Worm (Caenorhabditis elegans) whole organism, mixed stage, embryonic: ENCODE measurements around the gene Y54G2A.40.

ENCODE experiments used
- M03D4.4 ChIP-seq: sonication (generic microtip); optimal IDR thresholded peaks from 2 replicates; lab custom pipeline; 2017; ENCODE audit warnings: mild to moderate bottlenecking, missing genetic modification characterization, missing compliant biosample characterization
- bed-3 ChIP-seq: fragments of 200-800 bp; sonication (Bioruptor generic); optimal IDR thresholded peaks from 3 replicates; lab custom pipeline; 2018; ENCODE audit warnings: mild to moderate bottlenecking, missing genetic modification characterization, moderate library complexity, missing compliant biosample characterization
- blmp-1 ChIP-seq: fragments of 150-350 bp; optimal IDR thresholded peaks from 2 replicates; lab custom pipeline; 2014; ENCODE audit warnings: missing biosample characterization, missing genetic modification characterization
- ceh-39 ChIP-seq: fragments of 150-350 bp; optimal IDR thresholded peaks from 2 replicates; lab custom pipeline; 2014; ENCODE audit warnings: missing biosample characterization, missing genetic modification characterization
- ceh-43 ChIP-seq: fragments of 200-800 bp; sonication (Bioruptor generic); optimal IDR thresholded peaks from 2 replicates; lab custom pipeline; 2018; ENCODE audit warnings: mild to moderate bottlenecking, missing genetic modification characterization, moderate library complexity, missing compliant biosample characterization
- cnd-1 ChIP-seq: fragments of 200-800 bp; sonication (Bioruptor generic); optimal IDR thresholded peaks from 2 replicates; lab custom pipeline; 2018; ENCODE audit warnings: mild to moderate bottlenecking, missing genetic modification characterization, missing compliant biosample characterization
- elt-1 ChIP-seq: sonication (generic microtip); optimal IDR thresholded peaks from 2 replicates; lab custom pipeline; 2017; ENCODE audit warnings: missing genetic modification characterization, mild to moderate bottlenecking, missing compliant biosample characterization, antibody characterized with exemption, moderate library complexity, borderline replicate concordance; ENCODE audit not compliant: insufficient read depth
- elt-3 ChIP-seq: fragments of 150-350 bp; optimal IDR thresholded peaks from 2 replicates; lab custom pipeline; 2014; ENCODE audit warnings: missing biosample characterization, missing genetic modification characterization
- flh-1 ChIP-seq: fragments of 200-800 bp; sonication (Bioruptor generic); optimal IDR thresholded peaks from 2 replicates; lab custom pipeline; 2018; ENCODE audit warnings: mild to moderate bottlenecking, missing genetic modification characterization, moderate library complexity, missing compliant biosample characterization
- ham-2 ChIP-seq: fragments of 200-800 bp; sonication (Bioruptor generic); optimal IDR thresholded peaks from 2 replicates; lab custom pipeline; 2018; ENCODE audit warnings: mild to moderate bottlenecking, missing genetic modification characterization, missing compliant biosample characterization
- hlh-1 ChIP-seq: fragments of 150-350 bp; optimal IDR thresholded peaks from 2 replicates; lab custom pipeline; 2014; ENCODE audit warnings: missing biosample characterization, missing genetic modification reagents, missing genetic modification characterization
- lin-13 ChIP-seq: fragments of 150-350 bp; optimal IDR thresholded peaks from 2 replicates; lab custom pipeline; 2014; ENCODE audit warnings: missing biosample characterization, missing genetic modification characterization
- lin-32 ChIP-seq: fragments of 200-800 bp; sonication (Bioruptor generic); optimal IDR thresholded peaks from 2 replicates; lab custom pipeline; 2018; ENCODE audit warnings: mild to moderate bottlenecking, missing genetic modification characterization, missing compliant biosample characterization
- mab-5 ChIP-seq: fragments of 150-350 bp; optimal IDR thresholded peaks from 2 replicates; lab custom pipeline; 2014; ENCODE audit warnings: missing biosample characterization, missing genetic modification characterization
- mep-1 ChIP-seq: fragments of 150-350 bp; optimal IDR thresholded peaks from 2 replicates; lab custom pipeline; 2017; ENCODE audit warnings: missing biosample characterization, missing genetic modification reagents, missing genetic modification characterization, inconsistent platforms
- mls-2 ChIP-seq: sonication (generic microtip); optimal IDR thresholded peaks from 2 replicates; lab custom pipeline; 2016; ENCODE audit warnings: mild to moderate bottlenecking, missing genetic modification characterization, moderate library complexity, missing compliant biosample characterization
- nhr-12 ChIP-seq: fragments of 150-350 bp; optimal IDR thresholded peaks from 2 replicates; lab custom pipeline; 2014; ENCODE audit warnings: missing biosample characterization, missing genetic modification characterization
- nhr-2 ChIP-seq: fragments of 150-350 bp; optimal IDR thresholded peaks from 2 replicates; lab custom pipeline; 2014; ENCODE audit warnings: missing biosample characterization, missing genetic modification characterization
- pha-4 ChIP-seq: fragments of 150-350 bp; optimal IDR thresholded peaks from 2 replicates; lab custom pipeline; 2018; ENCODE audit warnings: missing biosample characterization, missing genetic modification reagents, missing genetic modification characterization
- sem-2 ChIP-seq: fragments of 200-800 bp; sonication (Bioruptor generic); optimal IDR thresholded peaks from 2 replicates; lab custom pipeline; 2018; ENCODE audit warnings: mild to moderate bottlenecking, missing genetic modification characterization, missing compliant biosample characterization
- snpc-4 ChIP-seq: fragments of 150-350 bp; optimal IDR thresholded peaks from 2 replicates; lab custom pipeline; 2014; ENCODE audit warnings: missing biosample characterization, missing genetic modification characterization
- sptf-1 ChIP-seq: sonication (generic microtip); optimal IDR thresholded peaks from 2 replicates; lab custom pipeline; 2017; ENCODE audit warnings: mild to moderate bottlenecking, missing genetic modification characterization, moderate library complexity, missing compliant biosample characterization
- tbx-8 ChIP-seq: fragments of 200-800 bp; sonication (Bioruptor generic); optimal IDR thresholded peaks from 2 replicates; lab custom pipeline; 2018; ENCODE audit warnings: mild to moderate bottlenecking, missing genetic modification characterization, moderate library complexity, missing compliant biosample characterization
- unc-120 ChIP-seq: sonication (generic microtip); optimal IDR thresholded peaks from 2 replicates; lab custom pipeline; 2017; ENCODE audit warnings: missing genetic modification characterization, missing compliant biosample characterization; ENCODE audit not compliant: poor library complexity, severe bottlenecking
- unc-39 ChIP-seq: fragments of 150-350 bp; optimal IDR thresholded peaks from 2 replicates; lab custom pipeline; 2014; ENCODE audit warnings: missing biosample characterization, missing genetic modification characterization
- unc-62 ChIP-seq: fragments of 150-350 bp; optimal IDR thresholded peaks from 2 replicates; lab custom pipeline; 2014; ENCODE audit warnings: missing biosample characterization, missing genetic modification reagents, missing genetic modification characterization
- ztf-11 ChIP-seq: fragments of 150-350 bp; optimal IDR thresholded peaks from 2 replicates; lab custom pipeline; 2014; ENCODE audit warnings: missing biosample characterization, missing genetic modification characterization

Y54G2A.40 gene

ce11 chrIV:2851625-2852024, 5.3 kb downstream of the Y54G2A.40 start:
- TF ChIP-seq nhr-12 (tag; lab: Kevin White, UChicago) (no peak), snpc-4 (tag; lab: Kevin White, UChicago) (no peak), M03D4.4 (tag; lab: Kevin White, UChicago) (no peak), ham-2 (GFP tag; lab: Kevin White, UChicago) (no peak), unc-62 (GFP tag; lab: Kevin White, UChicago) (no peak), ztf-11 (tag; lab: Kevin White, UChicago) (no peak), ceh-43 (GFP tag; lab: Kevin White, UChicago) (no peak), mab-5 (tag; lab: Kevin White, UChicago) (no peak), hlh-1 (tag; lab: Kevin White, UChicago) (no peak), unc-120 (tag; lab: Kevin White, UChicago) (no peak)

DNA sequence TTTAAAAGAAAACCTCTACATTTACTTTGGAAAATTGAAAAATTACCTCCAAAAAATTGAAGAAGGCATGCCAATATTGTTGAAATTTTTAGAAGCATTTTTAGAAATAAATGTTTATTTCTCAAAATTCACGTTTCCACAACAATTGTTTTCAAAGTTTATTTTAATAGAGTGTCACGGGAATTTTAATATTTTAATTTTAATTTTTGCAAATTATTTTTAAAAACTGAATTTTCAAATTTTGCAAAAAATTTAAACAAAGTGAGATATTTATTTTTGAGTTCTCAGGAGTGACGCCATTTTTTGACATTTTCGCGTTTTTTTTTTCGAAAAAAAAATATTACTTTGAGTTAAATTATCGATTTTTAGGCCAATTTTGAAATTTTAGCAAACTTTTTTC, 6.9 kb downstream of the Y54G2A.40 start, which contains the start of gene Y54G2A.49:
Y54G2A.49 (minus strand) TSS at position 101 of the 400 bp plus-strand sequence.
- TF ChIP-seq elt-3 (tag; lab: Kevin White, UChicago) (no peak), cnd-1 (tag; lab: Kevin White, UChicago) (no peak), pha-4 (tag; lab: Kevin White, UChicago) (no peak), M03D4.4 (tag; lab: Kevin White, UChicago) (no peak), unc-39 (tag; lab: Kevin White, UChicago) (no peak), lin-32 (no peak), blmp-1 (tag; lab: Kevin White, UChicago) (no peak), mls-2 (tag; lab: Kevin White, UChicago) (no peak), mep-1 (tag; lab: Kevin White, UChicago) (no peak), hlh-1 (tag; lab: Kevin White, UChicago) (no peak), ham-2 (GFP tag; lab: Kevin White, UChicago) (no peak), bed-3 (GFP tag; lab: Kevin White, UChicago) (no peak), snpc-4 (tag; lab: Kevin White, UChicago) (no peak), nhr-2 (no peak), tbx-8 (GFP tag; lab: Kevin White, UChicago) (no peak), ztf-11 (tag; lab: Kevin White, UChicago) (no peak), lin-13 (tag; lab: Kevin White, UChicago) (no peak), sem-2 (no peak), unc-120 (tag; lab: Kevin White, UChicago) (no peak), mab-5 (tag; lab: Kevin White, UChicago) (no peak)

ce11 chrIV:2854161-2854560, 7.9 kb downstream of the Y54G2A.40 start:
- TF ChIP-seq ztf-11 (tag; lab: Kevin White, UChicago) (no peak), ceh-39 (tag; lab: Kevin White, UChicago) (no peak), sptf-1 (tag; lab: Kevin White, UChicago) (no peak), unc-39 (tag; lab: Kevin White, UChicago) (no peak), mls-2 (tag; lab: Kevin White, UChicago) (no peak), bed-3 (GFP tag; lab: Kevin White, UChicago) (no peak), nhr-2 (no peak), cnd-1 (tag; lab: Kevin White, UChicago) (no peak), ham-2 (GFP tag; lab: Kevin White, UChicago) (no peak)

DNA sequence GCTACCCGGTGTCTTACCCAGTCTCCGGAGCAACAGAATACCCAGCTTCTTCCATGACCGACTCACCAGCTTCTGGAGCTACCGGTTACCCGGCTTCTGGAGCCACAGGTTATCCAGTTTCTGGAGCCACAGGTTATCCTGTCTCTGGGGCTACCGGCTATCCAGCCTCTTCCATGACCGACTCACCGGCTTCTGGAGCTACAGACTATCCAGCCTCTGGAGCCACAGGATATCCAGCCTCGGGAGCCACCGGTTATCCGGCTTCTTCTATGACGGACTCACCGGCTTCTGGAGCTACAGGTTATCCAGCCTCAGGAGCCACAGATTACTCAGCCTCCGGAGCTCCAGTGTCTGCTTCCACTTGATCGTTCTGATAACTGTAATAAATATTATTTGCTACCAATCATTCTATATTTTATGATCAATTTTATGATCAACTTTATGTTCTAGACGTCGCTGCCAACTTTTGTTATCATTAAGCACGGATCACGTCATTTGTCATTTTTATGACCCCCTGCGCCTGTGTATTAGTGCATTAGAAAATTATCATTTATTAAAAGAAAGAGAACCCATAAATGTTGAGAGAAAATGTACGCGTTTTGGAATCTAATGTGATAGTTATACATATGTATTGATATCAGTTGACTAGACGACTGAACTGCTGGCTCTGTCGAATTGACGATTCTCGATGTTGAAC, 8.9 kb downstream of the Y54G2A.40 start:
- no peak for TF ChIP-seq blmp-1 (tag; lab: Kevin White, UChicago)
- TF ChIP-seq flh-1: no peak
- TF ChIP-seq unc-62 (GFP tag; lab: Kevin White, UChicago): no peak

DNA sequence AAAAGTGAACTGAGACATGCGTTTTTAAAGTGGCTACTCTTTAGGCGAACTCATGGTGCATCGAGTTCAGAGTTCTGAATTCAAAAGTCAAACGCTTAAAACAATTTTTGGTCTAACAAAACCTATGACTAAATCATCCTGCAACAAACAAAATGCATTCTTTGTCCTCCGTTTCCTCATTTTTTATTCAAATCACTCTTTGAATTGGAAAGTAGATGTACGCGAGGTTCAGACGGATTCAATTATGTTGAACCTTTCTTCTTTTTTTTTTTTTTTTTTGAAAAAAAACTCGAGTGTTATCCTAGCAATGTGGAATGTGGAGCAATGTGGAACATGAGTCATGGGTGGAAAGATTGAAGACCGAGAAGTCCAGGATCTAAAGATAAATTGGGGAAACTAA, 12.5 kb downstream of the Y54G2A.40 start:
- TF ChIP-seq sptf-1 (tag; lab: Kevin White, UChicago) (no peak), elt-1 (tag; lab: Kevin White, UChicago) (no peak), M03D4.4 (tag; lab: Kevin White, UChicago) (no peak), hlh-1 (tag; lab: Kevin White, UChicago) (no peak)
